Fruit fly (Drosophila melanogaster): Measurements from ENCODE around the gene Rlip.

Gene Rlip

DNA sequence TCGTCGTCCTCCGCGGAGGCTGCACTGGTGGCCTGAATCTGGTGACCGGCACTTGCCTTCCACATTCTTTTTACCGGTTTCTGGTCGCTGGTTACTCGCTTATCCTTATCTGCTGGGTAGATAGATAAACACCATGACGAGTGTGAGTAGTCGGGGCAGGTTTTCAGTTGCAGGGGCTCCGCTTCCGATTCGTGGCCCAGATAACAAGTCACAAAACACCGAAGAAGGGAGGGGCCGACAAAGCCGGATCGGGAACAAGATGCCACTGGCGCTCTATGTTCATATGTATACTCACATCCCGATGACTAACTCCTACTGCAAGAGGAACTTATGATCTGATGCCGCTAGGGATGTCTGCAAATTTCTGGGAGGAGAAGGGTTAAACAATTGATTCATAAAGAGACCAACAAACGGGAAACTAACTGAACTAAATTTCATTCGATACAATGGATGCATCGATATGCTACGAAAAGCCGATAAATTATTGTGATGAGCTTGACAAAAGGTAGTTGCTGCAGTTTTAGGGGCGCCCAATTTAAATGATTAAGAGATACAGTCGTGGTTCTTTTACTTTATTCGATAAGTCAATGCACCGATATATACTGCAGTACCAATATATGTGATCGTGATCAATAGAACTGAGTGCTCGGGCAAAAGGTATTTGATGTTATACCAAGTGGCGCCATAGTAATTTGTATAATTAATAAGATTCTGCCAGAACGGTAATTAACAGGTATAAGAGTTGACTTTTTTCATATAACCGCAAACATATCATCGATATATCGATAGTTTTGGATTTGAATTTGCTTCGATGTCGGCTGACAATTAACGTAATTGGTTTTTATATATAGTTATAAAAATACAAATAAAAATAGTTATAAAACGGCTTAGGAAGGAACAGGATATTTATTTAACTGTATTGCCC is 46.8 kb downstream of the Rlip start, which contains the start of gene Cortactin (continued):
- no peak for TF ChIP-seq CG1024 (GFP tag; IDR thresholded peaks at IDR 0.05)
- TF ChIP-seq fd96Cb (tag; optimal IDR thresholded peaks at IDR 0.05) = no peak
- TF ChIP-seq Mad (GFP tag; optimal IDR thresholded peaks at IDR 0.05) = no peak
- TF ChIP-seq sens (GFP tag) = peak; percentile 68
- TF ChIP-seq CG15073 (GFP tag; optimal IDR thresholded peaks at IDR 0.05) = peak; percentile 97
- TF ChIP-seq vvl (GFP tag; IDR thresholded peaks at IDR 0.05) = peak; percentile 65; the same call in 1 of the 2 replicates
- TF ChIP-seq Nf-YB (GFP tag; optimal IDR thresholded peaks at IDR 0.05) = no peak
- no peak; the same call in 1 of the 2 replicates for TF ChIP-seq CG9932 (GFP tag; IDR thresholded peaks at IDR 0.05)
- TF ChIP-seq CG3995 (GFP tag; optimal IDR thresholded peaks at IDR 0.05) = peak; percentile 90
- TF ChIP-seq ab (GFP tag; optimal IDR thresholded peaks at IDR 0.05) = no peak
- peak; percentile 13 for TF ChIP-seq CG2120 (GFP tag; optimal IDR thresholded peaks at IDR 0.05)
- peak; percentile 43 for TF ChIP-seq Ets65A (GFP tag)
- TF ChIP-seq HLH4C (GFP tag; IDR thresholded peaks at IDR 0.05; ENCODE audit: partially characterized antibody) = peak; percentile 92
- no peak for TF ChIP-seq CG16779 (GFP tag; IDR thresholded peaks at IDR 0.05)
- TF ChIP-seq GATAe (GFP tag; conservative IDR thresholded peaks at IDR 0.05) = 0 out of 2 replicates have a peak, but pooled peaks have one; percentile 11
- peak; percentile 76 for TF ChIP-seq MBD-R2 (GFP tag; IDR thresholded peaks at IDR 0.05)
- peak; percentile 92 for TF ChIP-seq Opbp (GFP tag; IDR thresholded peaks at IDR 0.05; ENCODE audit: partially characterized antibody)
- no peak for TF ChIP-seq Mes4 (GFP tag; optimal IDR thresholded peaks at IDR 0.05)
- TF ChIP-seq CG42726 (GFP tag; IDR thresholded peaks at IDR 0.05; ENCODE audit: partially characterized antibody) = peak; percentile 95
- peak; percentile 83 for TF ChIP-seq knrl (GFP tag; IDR thresholded peaks at IDR 0.05; ENCODE audit: partially characterized antibody)
- TF ChIP-seq CG2129 (GFP tag; IDR thresholded peaks at IDR 0.05; ENCODE audit: partially characterized antibody) = peak; percentile 91
- peak; percentile 32 for TF ChIP-seq phol (tag; optimal IDR thresholded peaks at IDR 0.05)
- TF ChIP-seq wor (GFP tag; IDR thresholded peaks at IDR 0.05) = no peak
- peak; percentile 39; the same call in 1 of the 3 replicates for TF ChIP-seq CG34422 (GFP tag; IDR thresholded peaks at IDR 0.05)
- TF ChIP-seq HmgZ (tag; optimal IDR thresholded peaks at IDR 0.05) = peak; percentile 57
- TF ChIP-seq Sry-β (GFP tag; optimal IDR thresholded peaks at IDR 0.05) = peak; percentile 2
- TF ChIP-seq CG16813 (GFP tag; IDR thresholded peaks at IDR 0.05; ENCODE audit: partially characterized antibody) = peak; percentile 92
- no peak for TF ChIP-seq cato (GFP tag; optimal IDR thresholded peaks at IDR 0.05; ENCODE audit: borderline replicate concordance)
- peak; percentile 87 for TF ChIP-seq unc-4 (GFP tag; IDR thresholded peaks at IDR 0.05; ENCODE audit: partially characterized antibody)
- TF ChIP-seq CG8290 (GFP tag; optimal IDR thresholded peaks at IDR 0.05) = no peak
- peak; percentile 68 to 86 for TF ChIP-seq CG8290 (tag; optimal IDR thresholded peaks at IDR 0.05)
- peak; percentile 16 for TF ChIP-seq CG9437 (GFP tag; optimal IDR thresholded peaks at IDR 0.05)
- no peak for TF ChIP-seq eve (GFP tag; optimal IDR thresholded peaks at IDR 0.05)
- TF ChIP-seq CG13287 (GFP tag; IDR thresholded peaks at IDR 0.05; ENCODE audit: partially characterized antibody) = peak; percentile 89; the same call in 1 of the 2 replicates
- TF ChIP-seq btn (GFP tag; optimal IDR thresholded peaks at IDR 0.05) = no peak
- peak; percentile 23 for TF ChIP-seq zen (tag; optimal IDR thresholded peaks at IDR 0.05)
- TF ChIP-seq CG17829 (tag; optimal IDR thresholded peaks at IDR 0.05) = peak; percentile 10

DNA sequence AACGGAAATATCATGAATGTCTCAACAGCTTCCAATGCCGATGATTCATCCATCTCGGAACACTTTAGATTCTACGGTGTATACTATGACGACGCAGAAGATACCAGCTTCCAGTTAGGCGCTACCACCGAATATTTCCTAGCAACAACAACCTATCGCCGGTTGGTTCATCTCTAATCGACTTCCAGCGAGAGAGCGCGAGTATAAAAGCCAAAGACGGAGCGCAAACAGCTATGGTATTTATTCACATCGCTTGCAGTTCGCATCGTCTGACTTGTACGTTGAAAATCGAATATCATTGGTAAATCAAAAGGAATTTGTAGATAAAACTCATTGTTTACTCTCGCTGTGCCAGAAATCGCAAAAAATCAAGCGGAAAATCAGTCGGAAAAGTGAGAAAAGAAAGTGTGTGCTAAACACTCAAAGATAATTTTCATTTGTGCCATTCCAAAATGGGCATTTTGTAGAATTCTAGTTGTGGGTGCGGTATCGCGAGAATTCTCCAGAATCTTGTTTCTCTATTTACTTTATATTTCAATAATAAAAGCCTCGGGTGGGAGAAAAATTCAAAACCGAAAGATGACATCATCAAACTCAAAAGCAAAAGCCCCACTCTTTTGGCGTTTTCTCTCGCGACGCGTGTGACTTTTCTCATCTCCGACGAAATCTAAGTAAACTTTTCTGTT is 47.7 kb downstream of the Rlip start, which contains the start of gene AnxB9:
AnxB9 (plus strand) TSS at position 232 of the 686 bp plus-strand sequence.
- TF ChIP-seq CG2202 (tag; optimal IDR thresholded peaks at IDR 0.05) (no peak), en (GFP tag; optimal IDR thresholded peaks at IDR 0.05) (no peak), chif (GFP tag; optimal IDR thresholded peaks at IDR 0.05) (no peak), seq (GFP tag; IDR thresholded peaks at IDR 0.05) (no peak), bbx (GFP tag; IDR thresholded peaks at IDR 0.05; ENCODE audit: partially characterized antibody) (peak; percentile 75), sisA (GFP tag; IDR thresholded peaks at IDR 0.05) (no peak), hkb (optimal IDR thresholded peaks at IDR 0.05) (no peak), hkb (GFP tag; IDR thresholded peaks at IDR 0.05) (peak; percentile 67), Doc3 (GFP tag; IDR thresholded peaks at IDR 0.05; ENCODE audit: partially characterized antibody) (no peak; the same call in 1 of the 3 replicates), croc (GFP tag; conservative IDR thresholded peaks at IDR 0.05) (no peak), insv (GFP tag; optimal IDR thresholded peaks at IDR 0.05) (no peak), gro (GFP tag; optimal IDR thresholded peaks at IDR 0.05) (peak; percentile 71), pho (GFP tag; optimal IDR thresholded peaks at IDR 0.05) (peak; percentile 39)
